Fruit fly (Drosophila melanogaster): ENCODE results near the gene CG2694.

The CG2694 gene

dm6 chrX:2743020-2743419 is 29.1 kb downstream of the CG2694 start (continued):
- TF ChIP-seq CG8319 (GFP tag; optimal IDR thresholded peaks at IDR 0.05) (no peak), topi (GFP tag; optimal IDR thresholded peaks at IDR 0.05) (peak; percentile 31), Blimp-1 (GFP tag; optimal IDR thresholded peaks at IDR 0.05) (no peak), CG6276 (GFP tag; optimal IDR thresholded peaks at IDR 0.05) (no peak), CG11762 (GFP tag; optimal IDR thresholded peaks at IDR 0.05; ENCODE audit: insufficient read depth) (no peak), Eip78C (GFP tag) (peak; percentile 68), Ets21C (GFP tag; optimal IDR thresholded peaks at IDR 0.05) (peak; percentile 23)

dm6 chrX:2743601-2744000 is 29.7 kb downstream of the CG2694 start:
- TF ChIP-seq CG3919 (GFP tag; optimal IDR thresholded peaks at IDR 0.05) (no peak), ss (GFP tag; optimal IDR thresholded peaks at IDR 0.05) (no peak), dac (GFP tag; optimal IDR thresholded peaks at IDR 0.05) (no peak), CG7368 (GFP tag; optimal IDR thresholded peaks at IDR 0.05) (no peak), vri (GFP tag; optimal IDR thresholded peaks at IDR 0.05) (no peak), CG6854 (GFP tag; optimal IDR thresholded peaks at IDR 0.05) (no peak), CG11762 (GFP tag; optimal IDR thresholded peaks at IDR 0.05; ENCODE audit: insufficient read depth) (no peak), Blimp-1 (GFP tag; optimal IDR thresholded peaks at IDR 0.05) (no peak), CG15336 (GFP tag; IDR thresholded peaks at IDR 0.05) (no peak), achi (GFP tag; optimal IDR thresholded peaks at IDR 0.05) (no peak), dsx (GFP tag; optimal IDR thresholded peaks at IDR 0.05; ENCODE audit: poor library complexity, severe bottlenecking) (no peak), CG10669 (GFP tag; optimal IDR thresholded peaks at IDR 0.05) (no peak), CG3032 (tag; optimal IDR thresholded peaks at IDR 0.05) (no peak), Ets21C (GFP tag; optimal IDR thresholded peaks at IDR 0.05) (no peak), CG9139 (GFP tag; optimal IDR thresholded peaks at IDR 0.05) (no peak), CG1621 (tag; optimal IDR thresholded peaks at IDR 0.05) (no peak), Eip75B (GFP tag; optimal IDR thresholded peaks at IDR 0.05) (no peak), CG6792 (GFP tag; optimal IDR thresholded peaks at IDR 0.05) (no peak)

DNA sequence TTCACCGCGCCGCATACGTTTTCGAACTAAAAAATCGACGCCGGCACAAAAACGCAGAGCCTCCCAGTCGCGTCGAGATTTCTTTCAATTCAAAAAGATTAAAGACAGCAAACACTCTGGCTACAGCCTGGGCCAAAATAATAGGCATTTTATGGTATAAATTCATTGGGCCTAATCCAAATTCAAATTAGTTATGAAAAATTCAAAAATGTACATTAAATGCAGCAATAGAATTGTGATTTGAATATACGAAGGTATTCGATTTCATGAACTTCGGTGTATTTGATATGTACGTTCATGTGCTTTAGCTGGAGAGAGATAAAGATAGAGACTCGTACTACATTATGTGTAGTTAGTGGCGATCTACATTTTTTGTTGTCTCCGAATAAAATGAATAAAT is 30.2 kb downstream of the CG2694 start, which contains the start of gene Syx4:
Gene Syx4 (minus strand): TSS at position 35 of the 400 bp plus-strand sequence.
- TF ChIP-seq Eip75B (GFP tag; optimal IDR thresholded peaks at IDR 0.05) (peak; percentile 85), CG6854 (GFP tag; optimal IDR thresholded peaks at IDR 0.05) (peak; percentile 78), lz (GFP tag; optimal IDR thresholded peaks at IDR 0.05) (peak; percentile 89), dac (GFP tag; optimal IDR thresholded peaks at IDR 0.05) (peak; percentile 81), Lpt (GFP tag; optimal IDR thresholded peaks at IDR 0.05) (peak; percentile 85), Hr4 (GFP tag; optimal IDR thresholded peaks at IDR 0.05) (peak; percentile 92), svp (GFP tag) (peak; percentile 92), Sox15 (GFP tag; optimal IDR thresholded peaks at IDR 0.05) (peak; percentile 87), topi (GFP tag; optimal IDR thresholded peaks at IDR 0.05) (peak; percentile 92), Ets21C (GFP tag; optimal IDR thresholded peaks at IDR 0.05) (peak; percentile 81), CG6276 (GFP tag; optimal IDR thresholded peaks at IDR 0.05) (peak; percentile 93), CG3032 (tag; optimal IDR thresholded peaks at IDR 0.05) (peak; percentile 85), CG7368 (GFP tag; optimal IDR thresholded peaks at IDR 0.05) (peak; percentile 91), CG15336 (GFP tag; IDR thresholded peaks at IDR 0.05) (peak; percentile 96), Hr38 (GFP tag; optimal IDR thresholded peaks at IDR 0.05) (no peak), CG8319 (GFP tag; optimal IDR thresholded peaks at IDR 0.05) (peak; percentile 79), CG8119 (GFP tag; IDR thresholded peaks at IDR 0.05) (peak; percentile 93), CG8632 (GFP tag; optimal IDR thresholded peaks at IDR 0.05) (peak; percentile 86), esn (GFP tag; optimal IDR thresholded peaks at IDR 0.05) (peak; percentile 91), Sox102F (GFP tag; optimal IDR thresholded peaks at IDR 0.05) (peak; percentile 88), CG32006 (GFP tag; optimal IDR thresholded peaks at IDR 0.05) (peak; percentile 92), OdsH (GFP tag; optimal IDR thresholded peaks at IDR 0.05) (peak; percentile 92), CG9139 (GFP tag; optimal IDR thresholded peaks at IDR 0.05) (peak; percentile 75), fd59A (GFP tag; optimal IDR thresholded peaks at IDR 0.05) (peak; percentile 74), salr (GFP tag; optimal IDR thresholded peaks at IDR 0.05) (peak; percentile 77 to 84), Eip93F (GFP tag; optimal IDR thresholded peaks at IDR 0.05) (peak; percentile 58), cyc (GFP tag; optimal IDR thresholded peaks at IDR 0.05) (peak; percentile 88), Eip78C (GFP tag) (peak; percentile 97), ss (GFP tag; optimal IDR thresholded peaks at IDR 0.05) (peak; percentile 67 to 83), CG10669 (GFP tag; optimal IDR thresholded peaks at IDR 0.05) (peak; percentile 90), CG4318 (GFP tag; optimal IDR thresholded peaks at IDR 0.05) (peak; percentile 83), pdm3 (GFP tag; optimal IDR thresholded peaks at IDR 0.05) (peak; percentile 94), CG1621 (tag; optimal IDR thresholded peaks at IDR 0.05) (peak; percentile 89), CG6163 (GFP tag; IDR thresholded peaks at IDR 0.05) (peak; percentile 95), CG6792 (GFP tag; optimal IDR thresholded peaks at IDR 0.05) (peak; percentile 92), fkh (GFP tag; optimal IDR thresholded peaks at IDR 0.05) (peak; percentile 52), CG31627 (GFP tag; optimal IDR thresholded peaks at IDR 0.05) (peak; percentile 87), Blimp-1 (GFP tag; optimal IDR thresholded peaks at IDR 0.05) (peak; percentile 65), CG6808 (GFP tag; optimal IDR thresholded peaks at IDR 0.05) (peak; percentile 74), CG11762 (GFP tag; optimal IDR thresholded peaks at IDR 0.05; ENCODE audit: insufficient read depth) (peak; percentile 88)
